Fruit fly (Drosophila melanogaster) whole organism, pupa: ENCODE results near the gene CG32801.

Experiments used
- EcR ChIP-seq: fragments of 200-800 bp; sonication (Bioruptor generic); optimal IDR thresholded peaks from 3 replicates; lab custom pipeline; 2019; ENCODE audit warnings: missing biosample characterization, missing genetic modification characterization, mild to moderate bottlenecking, moderate library complexity, missing genetic modification reagents
- rn ChIP-seq: fragments of 200-800 bp; sonication (Bioruptor generic); IDR thresholded peaks from 2 replicates; pipeline ENCODE4 v1.3.6; 2022; ENCODE audit warnings: missing biosample characterization, missing genetic modification characterization

dm6 chrX:1944245-1945114 is 41.5 kb upstream of the CG32801 start:
- TF ChIP-seq rn (no peak), EcR (no peak)
